Worm (Caenorhabditis elegans) whole organism, L2 larva: ENCODE results near the gene F53C3.8.

Source experiments
- C34F6.9 ChIP-seq: fragments of 150-350 bp; optimal IDR thresholded peaks from 2 replicates; lab custom pipeline; 2014; ENCODE audit warnings: missing biosample characterization, missing genetic modification characterization
- F13H6.1 ChIP-seq: sonication (generic microtip); optimal IDR thresholded peaks from 2 replicates; lab custom pipeline; 2016; ENCODE audit warnings: missing genetic modification characterization, missing compliant biosample characterization
- Y55F3AM.14 ChIP-seq: fragments of 200-800 bp; sonication (Bioruptor generic); optimal IDR thresholded peaks from 2 replicates; lab custom pipeline; 2018; ENCODE audit warnings: mild to moderate bottlenecking, missing genetic modification characterization, missing compliant biosample characterization
- aly-2 ChIP-seq: fragments of 150-350 bp; optimal IDR thresholded peaks from 2 replicates; lab custom pipeline; 2014; ENCODE audit warnings: missing biosample characterization, missing genetic modification characterization
- ama-1 ChIP-seq: fragments of 150-350 bp; optimal IDR thresholded peaks from 2 replicates; lab custom pipeline; 2018; ENCODE audit warnings: inconsistent platforms
- blmp-1 ChIP-seq: sonication (generic microtip); optimal IDR thresholded peaks from 2 replicates; lab custom pipeline; 2017; ENCODE audit warnings: missing genetic modification characterization, mild to moderate bottlenecking, missing compliant biosample characterization, antibody characterized with exemption, moderate library complexity; ENCODE audit not compliant: insufficient read depth
- ceh-16 ChIP-seq: fragments of 150-350 bp; optimal IDR thresholded peaks from 2 replicates; lab custom pipeline; 2014; ENCODE audit warnings: missing biosample characterization, missing genetic modification characterization
- crh-2 ChIP-seq: sonication (generic microtip); optimal IDR thresholded peaks from 2 replicates; lab custom pipeline; 2017; ENCODE audit warnings: missing biosample characterization, missing genetic modification characterization
- dmd-4 ChIP-seq: sonication (generic microtip); optimal IDR thresholded peaks from 2 replicates; lab custom pipeline; 2017; ENCODE audit warnings: missing biosample characterization, missing genetic modification characterization
- egl-27 ChIP-seq: sonication (generic microtip); optimal IDR thresholded peaks from 3 replicates; lab custom pipeline; 2017; ENCODE audit warnings: missing biosample characterization, missing genetic modification reagents, missing genetic modification characterization
- elt-1 ChIP-seq: fragments of 150-350 bp; optimal IDR thresholded peaks from 2 replicates; lab custom pipeline; 2014; ENCODE audit warnings: missing biosample characterization, missing genetic modification characterization
- elt-3 ChIP-seq: sonication (generic microtip); optimal IDR thresholded peaks from 2 replicates; lab custom pipeline; 2017; ENCODE audit warnings: missing biosample characterization, missing genetic modification characterization
- fos-1 ChIP-seq: fragments of 150-350 bp; optimal IDR thresholded peaks from 2 replicates; lab custom pipeline; 2014; ENCODE audit warnings: missing biosample characterization, missing genetic modification characterization
- gmeb-1 ChIP-seq: fragments of 150-350 bp; optimal IDR thresholded peaks from 2 replicates; lab custom pipeline; 2014; ENCODE audit warnings: missing biosample characterization, missing genetic modification characterization
- lin-11 ChIP-seq: fragments of 150-350 bp; sonication (generic microtip); optimal IDR thresholded peaks from 2 replicates; lab custom pipeline; 2014; ENCODE audit warnings: missing biosample characterization, missing genetic modification characterization, inconsistent platforms, mixed read lengths
- lin-13 ChIP-seq: fragments of 150-350 bp; optimal IDR thresholded peaks from 2 replicates; lab custom pipeline; 2014; ENCODE audit warnings: missing biosample characterization, missing genetic modification reagents, missing genetic modification characterization
- lsy-2 ChIP-seq, 2 experiments: fragments of 150-350 bp in 1 of 2; sonication (generic microtip) in 1 of 2; optimal IDR thresholded peaks; 2 replicates each; lab custom pipeline; 2014 to 2017; ENCODE audit warnings: missing biosample characterization in 2 of 2, missing genetic modification characterization in 2 of 2
- mbf-1 ChIP-seq: sonication (generic microtip); optimal IDR thresholded peaks from 2 replicates; lab custom pipeline; 2017; ENCODE audit warnings: missing biosample characterization, missing genetic modification characterization
- mdl-1 ChIP-seq, 2 experiments: fragments of 150-350 bp in 1 of 2; sonication (generic microtip) in 1 of 2; optimal IDR thresholded peaks; 2 replicates each; lab custom pipeline; 2017; ENCODE audit warnings: missing biosample characterization in 2 of 2, missing genetic modification characterization in 2 of 2
- nhr-10 ChIP-seq: sonication (generic microtip); optimal IDR thresholded peaks from 2 replicates; lab custom pipeline; 2017; ENCODE audit warnings: missing biosample characterization, missing genetic modification characterization
- nhr-11 ChIP-seq: fragments of 150-350 bp; optimal IDR thresholded peaks from 2 replicates; lab custom pipeline; 2014; ENCODE audit warnings: missing biosample characterization, missing genetic modification characterization
- nhr-12 ChIP-seq: fragments of 150-350 bp; optimal IDR thresholded peaks from 2 replicates; lab custom pipeline; 2014; ENCODE audit warnings: missing biosample characterization, missing genetic modification characterization
- nhr-129 ChIP-seq: fragments of 150-350 bp; optimal IDR thresholded peaks from 2 replicates; lab custom pipeline; 2014; ENCODE audit warnings: missing biosample characterization, missing genetic modification characterization
- nhr-25 ChIP-seq: fragments of 150-350 bp; sonication (generic microtip); optimal IDR thresholded peaks from 3 replicates; lab custom pipeline; 2014; ENCODE audit warnings: missing biosample characterization, missing genetic modification characterization
- nhr-6 ChIP-seq: fragments of 150-350 bp; optimal IDR thresholded peaks from 2 replicates; lab custom pipeline; 2014; ENCODE audit warnings: missing biosample characterization, missing genetic modification characterization
- nhr-77 ChIP-seq: fragments of 150-350 bp; optimal IDR thresholded peaks from 2 replicates; lab custom pipeline; 2014; ENCODE audit warnings: missing biosample characterization, missing genetic modification characterization
- sem-4 ChIP-seq: fragments of 150-350 bp; optimal IDR thresholded peaks from 2 replicates; lab custom pipeline; 2014; ENCODE audit warnings: missing biosample characterization, missing genetic modification reagents, missing genetic modification characterization
- skn-1 ChIP-seq: sonication (generic microtip); optimal IDR thresholded peaks from 2 replicates; lab custom pipeline; 2017; ENCODE audit warnings: missing biosample characterization, missing genetic modification characterization
- sma-3 ChIP-seq: sonication (generic microtip); optimal IDR thresholded peaks from 2 replicates; lab custom pipeline; 2016; ENCODE audit warnings: missing genetic modification reagents, missing genetic modification characterization, missing compliant biosample characterization
- sma-9 ChIP-seq, 2 experiments: fragments of 150-350 bp in 1 of 2; sonication (generic microtip) in 1 of 2; optimal IDR thresholded peaks; 2 replicates each; lab custom pipeline; 2014 to 2016; ENCODE audit warnings: missing genetic modification characterization in 2 of 2, mild to moderate bottlenecking in 1 of 2, missing biosample characterization in 1 of 2, missing compliant biosample characterization in 1 of 2, missing genetic modification reagents in 1 of 2, moderate library complexity in 1 of 2
- snpc-4 ChIP-seq: fragments of 150-350 bp; optimal IDR thresholded peaks from 2 replicates; lab custom pipeline; 2014; ENCODE audit warnings: missing biosample characterization, missing genetic modification characterization
- unc-55 ChIP-seq: fragments of 150-350 bp; sonication (generic microtip); optimal IDR thresholded peaks from 3 replicates; lab custom pipeline; 2014; ENCODE audit warnings: missing biosample characterization, missing genetic modification reagents, missing genetic modification characterization
- zag-1 ChIP-seq: fragments of 150-350 bp; optimal IDR thresholded peaks from 2 replicates; lab custom pipeline; 2014; ENCODE audit warnings: missing biosample characterization, missing genetic modification characterization
- ztf-1 ChIP-seq: fragments of 200-800 bp; sonication (Bioruptor generic); conservative IDR thresholded peaks from 2 replicates; pipeline ENCODE4 v1.3.6; 2022; ENCODE audit warnings: missing genetic modification characterization, missing compliant biosample characterization
- ztf-11 ChIP-seq: sonication (generic microtip); optimal IDR thresholded peaks from 2 replicates; lab custom pipeline; 2017; ENCODE audit warnings: missing biosample characterization, missing genetic modification characterization

Gene F53C3.8

ce11 chrII:3930478-3931182 lies 39.4 kb downstream of the F53C3.8 start:
- TF ChIP-seq F13H6.1 (tag; lab: Kevin White, UChicago) (peak; percentile 72), sem-4 (peak; percentile 19), lin-11 (tag; lab: Kevin White, UChicago) (peak; percentile 52), lsy-2 (tag; optimal IDR thresholded peaks at IDR 0.05; lab: Kevin White, UChicago) (peak in 1 of 2 experiments; percentile 60), C34F6.9 (tag; lab: Kevin White, UChicago) (peak; percentile 46), dmd-4 (tag; lab: Kevin White, UChicago) (no peak), crh-2 (tag; lab: Kevin White, UChicago) (peak; percentile 28), sma-3 (GFP tag; lab: Kevin White, UChicago) (peak; percentile 59), nhr-25 (tag; lab: Kevin White, UChicago) (peak; percentile 50), nhr-129 (tag; lab: Kevin White, UChicago) (peak; percentile 52), mbf-1 (tag; lab: Kevin White, UChicago) (no peak), aly-2 (no peak), gmeb-1 (peak; percentile 49), snpc-4 (tag; lab: Kevin White, UChicago) (no peak), ztf-11 (tag; lab: Kevin White, UChicago) (no peak), sma-9 (GFP tag; optimal IDR thresholded peaks at IDR 0.05; lab: Kevin White, UChicago) (peak; percentile 38), sma-9 (tag; optimal IDR thresholded peaks at IDR 0.05; lab: Kevin White, UChicago) (no peak), lin-13 (GFP tag; lab: Kevin White, UChicago) (peak; percentile 30), unc-55 (peak; percentile 64), blmp-1 (tag; lab: Kevin White, UChicago) (peak; percentile 2), egl-27 (tag; lab: Kevin White, UChicago) (peak; percentile 21), fos-1 (tag; lab: Kevin White, UChicago) (peak; percentile 75)

DNA sequence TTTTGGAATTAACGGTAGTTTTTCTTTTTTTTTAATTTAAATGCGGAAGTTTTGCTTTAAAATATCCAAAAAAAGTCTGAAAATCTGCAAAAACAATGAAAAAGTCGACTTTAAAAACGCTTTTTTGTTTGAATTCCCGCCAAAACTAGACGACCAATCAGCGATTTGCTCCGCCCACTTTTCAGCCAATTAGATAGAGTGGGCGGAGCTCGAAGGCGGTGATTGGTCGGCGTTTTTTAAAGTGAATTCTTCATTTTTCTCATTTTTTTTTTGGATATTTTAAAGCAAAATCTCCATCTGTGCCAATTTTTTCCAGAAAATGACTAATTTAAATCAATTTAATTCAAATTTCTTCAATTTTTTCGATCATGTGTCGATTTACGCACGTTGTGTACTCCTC lies 40.0 kb downstream of the F53C3.8 start:
- TF ChIP-seq elt-1 (no peak), skn-1 (tag; lab: Kevin White, UChicago) (no peak), sem-4 (no peak), egl-27 (tag; lab: Kevin White, UChicago) (no peak), nhr-6 (tag; lab: Kevin White, UChicago) (no peak), ztf-1 (GFP tag; lab: Robert Waterston, UW) (no peak), nhr-11 (no peak), aly-2 (no peak), snpc-4 (tag; lab: Kevin White, UChicago) (no peak), nhr-25 (tag; lab: Kevin White, UChicago) (no peak), nhr-10 (tag; lab: Kevin White, UChicago) (no peak), C34F6.9 (tag; lab: Kevin White, UChicago) (no peak), unc-55 (no peak), Y55F3AM.14 (GFP tag; lab: Kevin White, UChicago) (no peak), lin-13 (GFP tag; lab: Kevin White, UChicago) (no peak), ama-1 (lab: Kevin White, UChicago) (no peak), zag-1 (tag; lab: Kevin White, UChicago) (no peak)

DNA sequence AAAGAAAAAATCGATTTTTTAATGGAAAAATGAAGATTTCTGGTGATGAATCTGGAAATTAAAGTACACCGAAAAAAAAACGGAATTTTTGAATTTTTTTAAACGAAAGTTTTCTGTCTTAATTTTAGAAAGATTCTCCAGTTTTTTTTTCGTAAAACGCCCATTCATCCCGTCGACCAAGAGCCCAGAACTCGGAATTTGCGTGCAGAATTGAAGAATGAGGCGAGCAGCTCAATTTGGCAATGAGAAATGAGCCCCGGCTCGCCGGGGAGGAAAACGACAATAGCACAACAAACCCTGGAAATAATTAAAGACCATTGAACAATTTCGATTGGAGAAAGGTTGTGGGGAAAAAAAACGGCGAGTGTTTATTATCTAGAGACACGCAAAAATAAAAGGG lies 40.6 kb downstream of the F53C3.8 start:
- TF ChIP-seq fos-1 (tag; lab: Kevin White, UChicago) (no peak), ceh-16 (tag; lab: Kevin White, UChicago) (no peak), sma-3 (GFP tag; lab: Kevin White, UChicago) (no peak), mdl-1 (tag; optimal IDR thresholded peaks at IDR 0.05; lab: Kevin White, UChicago) (no peak), nhr-12 (tag; lab: Kevin White, UChicago) (no peak), lin-13 (GFP tag; lab: Kevin White, UChicago) (no peak), nhr-6 (tag; lab: Kevin White, UChicago) (no peak), nhr-77 (no peak), F13H6.1 (tag; lab: Kevin White, UChicago) (no peak)

- TF ChIP-seq elt-3 (tag; lab: Kevin White, UChicago) = no peak
Measured at ce11 chrII:3933640-3934039, 42.4 kb downstream of the F53C3.8 start, which contains the start of gene Y14H12B.2. Gene Y14H12B.2 (minus strand): TSS chrII:3933740.
